Worm (Caenorhabditis elegans): ENCODE data around the gene egg-3.

ce11 chrII:10867219-10867618 is 17.0 kb downstream of the egg-3 start:
- TF ChIP-seq ref-1 (GFP tag; conservative IDR thresholded peaks at IDR 0.05) (no peak), med-1 (GFP tag; optimal IDR thresholded peaks at IDR 0.05; ENCODE audit: insufficient read depth) (no peak), cog-1 (tag; optimal IDR thresholded peaks at IDR 0.05) (no peak)

All from whole organism, midembryonic.